Worm (Caenorhabditis elegans): Measurements from ENCODE around the gene C03H5.7.

DNA sequence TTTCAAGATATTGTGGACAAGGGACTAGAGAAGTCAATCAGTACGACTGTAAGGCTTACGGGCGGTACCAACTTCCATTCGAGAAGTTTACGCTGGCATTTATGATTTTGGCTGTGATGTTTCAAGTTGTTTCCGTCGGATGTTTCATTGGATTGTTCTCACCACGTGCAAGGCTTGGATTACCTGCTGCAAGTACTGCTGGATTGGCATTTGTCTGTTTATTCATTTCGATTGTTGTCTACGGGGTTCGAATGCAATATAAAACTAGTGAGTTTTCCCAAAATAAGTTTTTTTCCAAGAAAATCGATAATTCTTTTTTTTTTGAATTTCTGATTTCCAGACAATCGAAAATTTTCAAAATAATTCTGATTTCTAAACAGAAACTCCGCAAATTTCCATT lies 39.3 kb upstream of the C03H5.7 start:
- TF ChIP-seq ama-1 (optimal IDR thresholded peaks at IDR 0.05) (no peak), npax-4 (tag; optimal IDR thresholded peaks at IDR 0.05) (no peak), ceh-22 (tag; optimal IDR thresholded peaks at IDR 0.05) (no peak), sox-4 (tag; optimal IDR thresholded peaks at IDR 0.05) (no peak), pha-4 (tag; optimal IDR thresholded peaks at IDR 0.05) (no peak), madf-2 (tag; optimal IDR thresholded peaks at IDR 0.05) (no peak), pag-3 (tag; optimal IDR thresholded peaks at IDR 0.05; ENCODE audit: borderline replicate concordance) (no peak), rnt-1 (tag; optimal IDR thresholded peaks at IDR 0.05) (no peak), unc-55 (GFP tag; optimal IDR thresholded peaks at IDR 0.05) (no peak), nhr-11 (tag; optimal IDR thresholded peaks at IDR 0.05) (no peak)
